Worm (Caenorhabditis elegans) whole organism, young adult: ENCODE results near the gene W02D7.6.

ENCODE experiments used
- attf-3 ChIP-seq: fragments of 200-800 bp; sonication (Bioruptor generic); conservative IDR thresholded peaks from 2 replicates; pipeline ENCODE4 v1.3.6; 2022; ENCODE audit warnings: missing genetic modification reagents, missing genetic modification characterization, missing compliant biosample characterization
- dpl-1 ChIP-seq: fragments of 150-350 bp; optimal IDR thresholded peaks from 2 replicates; lab custom pipeline; 2014; ENCODE audit warnings: missing biosample characterization, missing genetic modification reagents, missing genetic modification characterization
- ets-4 ChIP-seq: fragments of 200-800 bp; sonication (Bioruptor generic); optimal IDR thresholded peaks from 2 replicates; lab custom pipeline; 2018; ENCODE audit warnings: mild to moderate bottlenecking, missing genetic modification characterization, missing compliant biosample characterization
- lir-1 ChIP-seq: fragments of 200-800 bp; sonication (Bioruptor generic); conservative IDR thresholded peaks from 2 replicates; pipeline ENCODE4 v1.3.6; 2022; ENCODE audit warnings: missing genetic modification reagents, missing genetic modification characterization, missing compliant biosample characterization
- pha-4 ChIP-seq: fragments of 150-350 bp; sonication (generic microtip); optimal IDR thresholded peaks from 2 replicates; lab custom pipeline; 2014; ENCODE audit warnings: missing biosample characterization, missing genetic modification reagents, missing genetic modification characterization

DNA sequence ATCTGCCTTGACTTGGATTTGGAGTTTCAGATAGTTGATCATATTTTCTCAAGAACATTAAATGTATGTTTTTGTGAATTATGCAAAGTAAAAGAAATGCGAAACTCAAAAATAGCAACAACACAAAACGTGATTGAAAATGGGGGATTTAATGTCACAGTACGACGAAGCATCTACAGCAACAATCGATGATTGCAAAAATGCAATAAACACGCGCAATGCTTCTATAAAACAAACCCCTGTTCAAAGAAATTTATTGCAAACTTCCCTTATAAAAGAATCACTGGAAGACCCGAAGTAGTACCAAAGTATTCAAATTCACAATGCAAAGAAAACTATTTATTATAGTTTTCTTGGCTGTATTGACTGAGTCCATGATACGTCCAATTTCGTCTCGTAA is 16.8 kb upstream of the W02D7.6 start, which contains the start of gene clec-219:
- no peak for TF ChIP-seq attf-3 (GFP tag; lab: Robert Waterston, UW)
- no peak for TF ChIP-seq pha-4 (tag; lab: Kevin White, UChicago)
- TF ChIP-seq dpl-1 = no peak
- no peak for TF ChIP-seq lir-1 (GFP tag; lab: Robert Waterston, UW)
- no peak for TF ChIP-seq ets-4 (GFP tag; lab: Kevin White, UChicago)
